Fruit fly (Drosophila melanogaster): Measurements from ENCODE around the gene CG43347.

dm6 chrX:10570142-10570756 lies 49.7 kb downstream of the CG43347 start:
- no peak for TF ChIP-seq pan (optimal IDR thresholded peaks at IDR 0.05)
- TF ChIP-seq usp (GFP tag; optimal IDR thresholded peaks at IDR 0.05) = no peak
- TF ChIP-seq EcR (GFP tag; optimal IDR thresholded peaks at IDR 0.05) = no peak
- TF ChIP-seq psq (optimal IDR thresholded peaks at IDR 0.05) = no peak
- TF ChIP-seq Dll (optimal IDR thresholded peaks at IDR 0.05) = no peak
- no peak for TF ChIP-seq CG8478 (optimal IDR thresholded peaks at IDR 0.05)
